Fruit fly (Drosophila melanogaster): ENCODE measurements around the gene CG5556.

The CG5556 gene

DNA sequence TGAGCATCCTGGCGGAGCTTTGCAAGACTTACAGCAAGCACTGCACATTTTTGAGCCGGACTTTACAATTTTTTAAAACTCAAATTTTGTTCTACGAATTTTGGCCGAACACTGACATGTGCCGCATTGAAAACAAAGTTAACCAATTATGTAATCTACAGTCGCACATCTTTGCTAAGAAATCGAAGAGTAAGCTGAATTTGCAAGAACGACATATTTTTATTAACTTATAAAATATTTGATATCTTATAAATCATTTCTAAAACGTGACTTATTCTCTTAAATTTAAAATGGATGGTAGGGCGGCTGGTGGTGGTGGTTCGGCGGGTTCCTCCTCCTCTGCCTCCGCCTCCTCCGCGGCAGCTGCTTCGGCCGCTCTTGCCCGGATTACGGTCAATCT lies at the start of gene CG5556:
TSS of gene CG5556 (minus strand) at position 101 of the 400 bp plus-strand sequence.
- no peak for TF ChIP-seq CG1792 (GFP tag; optimal IDR thresholded peaks at IDR 0.05)
- TF ChIP-seq vfl (GFP tag; optimal IDR thresholded peaks at IDR 0.05), result no peak
- no peak for TF ChIP-seq CG7745 (tag; optimal IDR thresholded peaks at IDR 0.05)
- TF ChIP-seq CG7357 (GFP tag; IDR thresholded peaks at IDR 0.05), result no peak
- TF ChIP-seq gcm (GFP tag; optimal IDR thresholded peaks at IDR 0.05), result no peak
- TF ChIP-seq CG33213 (GFP tag; optimal IDR thresholded peaks at IDR 0.05), result no peak
- no peak for TF ChIP-seq trh (GFP tag; optimal IDR thresholded peaks at IDR 0.05)
- no peak for TF ChIP-seq Bteb2 (GFP tag; optimal IDR thresholded peaks at IDR 0.05)
- no peak for TF ChIP-seq pros (GFP tag; optimal IDR thresholded peaks at IDR 0.05)
- TF ChIP-seq ind (GFP tag; optimal IDR thresholded peaks at IDR 0.05), result no peak
- no peak for TF ChIP-seq Spps (tag; optimal IDR thresholded peaks at IDR 0.05)
- TF ChIP-seq CG4707 (GFP tag; optimal IDR thresholded peaks at IDR 0.05), result no peak
- TF ChIP-seq E2f2 (GFP tag; IDR thresholded peaks at IDR 0.05), result no peak
- no peak for TF ChIP-seq CG12769 (tag; optimal IDR thresholded peaks at IDR 0.05)

DNA sequence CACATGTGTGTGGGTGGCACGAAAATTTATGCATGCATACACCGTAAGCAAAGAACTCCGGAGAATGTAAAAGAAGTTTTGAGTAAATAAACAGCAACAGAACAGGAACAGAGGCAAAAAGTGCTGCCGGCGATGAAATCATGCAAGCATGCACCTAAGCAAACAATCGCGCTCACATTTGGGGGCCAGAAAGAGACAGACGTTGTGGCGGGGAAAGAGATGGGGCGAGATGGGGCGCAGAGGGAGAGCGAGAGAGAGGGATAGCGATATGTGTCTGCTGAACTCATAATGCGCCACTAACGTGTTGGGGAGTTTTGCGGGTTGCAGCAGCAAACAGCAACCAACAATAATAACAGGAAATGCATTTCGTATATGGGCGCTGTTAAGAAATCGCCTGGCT lies 46.8 kb upstream of the CG5556 start:
- TF ChIP-seq lbe (GFP tag; optimal IDR thresholded peaks at IDR 0.05), result no peak
- no peak for TF ChIP-seq Sox102F (GFP tag; optimal IDR thresholded peaks at IDR 0.05)
- TF ChIP-seq cas (GFP tag; IDR thresholded peaks at IDR 0.05), result no peak
- no peak for TF ChIP-seq Fer2 (tag; optimal IDR thresholded peaks at IDR 0.05)
- TF ChIP-seq CG8089 (GFP tag; optimal IDR thresholded peaks at IDR 0.05), result peak; percentile 24
- no peak for TF ChIP-seq CG5953 (GFP tag; IDR thresholded peaks at IDR 0.05)
- TF ChIP-seq z (GFP tag; IDR thresholded peaks at IDR 0.05), result no peak
- no peak for TF ChIP-seq psq (GFP tag; optimal IDR thresholded peaks at IDR 0.05)
- no peak for TF ChIP-seq CG1603 (tag; optimal IDR thresholded peaks at IDR 0.05)
- TF ChIP-seq sqz (GFP tag; optimal IDR thresholded peaks at IDR 0.05), result no peak
- TF ChIP-seq wor (GFP tag; IDR thresholded peaks at IDR 0.05), result no peak
- no peak for TF ChIP-seq phol (tag; optimal IDR thresholded peaks at IDR 0.05)
- peak; percentile 37 for TF ChIP-seq cg (GFP tag; optimal IDR thresholded peaks at IDR 0.05)
- peak; percentile 83 for TF ChIP-seq CG3407 (GFP tag; optimal IDR thresholded peaks at IDR 0.05)
- TF ChIP-seq zen (tag; optimal IDR thresholded peaks at IDR 0.05), result no peak
- TF ChIP-seq abd-A (tag; optimal IDR thresholded peaks at IDR 0.05), result no peak
- TF ChIP-seq stc (GFP tag; IDR thresholded peaks at IDR 0.05), result no peak
- TF ChIP-seq chn (GFP tag; optimal IDR thresholded peaks at IDR 0.05), result no peak
- TF ChIP-seq corto (GFP tag; optimal IDR thresholded peaks at IDR 0.05), result no peak
- peak; percentile 28 for TF ChIP-seq gcm (GFP tag; optimal IDR thresholded peaks at IDR 0.05)
- peak; percentile 25 for TF ChIP-seq twi (tag; optimal IDR thresholded peaks at IDR 0.05)
- TF ChIP-seq gem (tag; optimal IDR thresholded peaks at IDR 0.05), result no peak
- no peak for TF ChIP-seq slou (GFP tag; optimal IDR thresholded peaks at IDR 0.05)
- no peak for TF ChIP-seq cad (GFP tag; optimal IDR thresholded peaks at IDR 0.05)
- no peak for TF ChIP-seq CG11504 (tag; optimal IDR thresholded peaks at IDR 0.05)
- TF ChIP-seq Ravus (GFP tag; IDR thresholded peaks at IDR 0.05), result no peak
- TF ChIP-seq CG10565 (GFP tag; optimal IDR thresholded peaks at IDR 0.05), result no peak
- no peak for TF ChIP-seq CG7963 (GFP tag; IDR thresholded peaks at IDR 0.05; ENCODE audit: partially characterized antibody)
- TF ChIP-seq sr (GFP tag; IDR thresholded peaks at IDR 0.05), result no peak
- no peak for TF ChIP-seq Bdp1 (GFP tag; optimal IDR thresholded peaks at IDR 0.05)
- no peak for TF ChIP-seq Nf-YB (GFP tag; optimal IDR thresholded peaks at IDR 0.05)
- no peak for TF ChIP-seq jumu (GFP tag; optimal IDR thresholded peaks at IDR 0.05)
- peak; percentile 24 for TF ChIP-seq Blimp-1 (GFP tag; optimal IDR thresholded peaks at IDR 0.05)
- no peak for TF ChIP-seq ase (GFP tag; IDR thresholded peaks at IDR 0.05)
- TF ChIP-seq caup (GFP tag; optimal IDR thresholded peaks at IDR 0.05; ENCODE audit: severe bottlenecking), result no peak
- TF ChIP-seq odd (GFP tag; optimal IDR thresholded peaks at IDR 0.05), result no peak
- TF ChIP-seq sd (tag; optimal IDR thresholded peaks at IDR 0.05), result peak; percentile 2
- no peak for TF ChIP-seq CG4328 (GFP tag; optimal IDR thresholded peaks at IDR 0.05)

Measured in whole organism, embryonic.